Fruit fly (Drosophila melanogaster) whole organism, embryonic: ENCODE measurements around the gene CG43060.

Experiments
- B-H2 ChIP-seq: fragments of 200-800 bp; sonication (Bioruptor generic); optimal IDR thresholded peaks from 2 replicates; lab custom pipeline; 2018; ENCODE audit warnings: missing biosample characterization, mild to moderate bottlenecking, missing genetic modification characterization
- BEAF-32 ChIP-seq: fragments of 200-800 bp; sonication (Bioruptor generic); optimal IDR thresholded peaks from 3 replicates; lab custom pipeline; 2017; ENCODE audit warnings: missing biosample characterization, missing genetic modification characterization, mild to moderate bottlenecking, moderate library complexity, missing genetic modification reagents
- CG10321 ChIP-seq: fragments of 200-800 bp; sonication (Bioruptor generic); IDR thresholded peaks from 2 replicates; pipeline ENCODE4 v1.3.6; 2022; ENCODE audit warnings: missing biosample characterization, missing genetic modification characterization
- CG10979 ChIP-seq: fragments of 200-800 bp; sonication (Bioruptor generic); optimal IDR thresholded peaks from 2 replicates; lab custom pipeline; 2018; ENCODE audit warnings: missing biosample characterization, mild to moderate bottlenecking, missing genetic modification characterization, moderate library complexity
- CG12155 ChIP-seq: fragments of 200-800 bp; sonication (Bioruptor generic); optimal IDR thresholded peaks from 3 replicates; lab custom pipeline; 2016; ENCODE audit warnings: missing biosample characterization, missing genetic modification characterization
- CG12744 ChIP-seq: fragments of 200-800 bp; sonication (Bioruptor generic); optimal IDR thresholded peaks from 2 replicates; lab custom pipeline; 2016; ENCODE audit warnings: missing biosample characterization, missing genetic modification characterization
- CG14667 ChIP-seq: fragments of 200-800 bp; sonication (Bioruptor generic); IDR thresholded peaks from 2 replicates; pipeline ENCODE4 v1.3.6; 2022; ENCODE audit warnings: missing biosample characterization, missing genetic modification characterization
- CG15073 ChIP-seq: fragments of 200-800 bp; sonication (Bioruptor generic); optimal IDR thresholded peaks from 2 replicates; lab custom pipeline; 2016; ENCODE audit warnings: missing biosample characterization, missing genetic modification characterization
- CG17829 ChIP-seq: fragments of 200-800 bp; optimal IDR thresholded peaks from 2 replicates; lab custom pipeline; 2019; ENCODE audit warnings: missing biosample characterization, mild to moderate bottlenecking, missing genetic modification characterization, moderate library complexity
- CG2678 ChIP-seq: fragments of 200-800 bp; sonication (Bioruptor generic); optimal IDR thresholded peaks from 3 replicates; lab custom pipeline; 2019; ENCODE audit warnings: missing biosample characterization, mild to moderate bottlenecking, missing genetic modification characterization, moderate library complexity
- CG31441 ChIP-seq: fragments of 200-800 bp; sonication (Bioruptor generic); IDR thresholded peaks from 2 replicates; pipeline ENCODE4 v1.3.6; 2022; ENCODE audit warnings: missing biosample characterization, missing genetic modification characterization
- CG3163 ChIP-seq: fragments of 200-800 bp; sonication (Bioruptor generic); optimal IDR thresholded peaks from 3 replicates; lab custom pipeline; 2016; ENCODE audit warnings: missing biosample characterization, missing genetic modification characterization
- CG3995 ChIP-seq: fragments of 200-800 bp; sonication (Bioruptor generic); optimal IDR thresholded peaks from 3 replicates; lab custom pipeline; 2016; ENCODE audit warnings: missing biosample characterization, missing genetic modification characterization
- CG6272 ChIP-seq: fragments of 200-800 bp; sonication (Bioruptor generic); IDR thresholded peaks from 2 replicates; pipeline ENCODE4 v1.3.6; 2022; ENCODE audit warnings: missing biosample characterization, missing genetic modification characterization
- CG6654 ChIP-seq: fragments of 200-800 bp; sonication (Bioruptor generic); optimal IDR thresholded peaks from 2 replicates; lab custom pipeline; 2017; ENCODE audit warnings: missing biosample characterization, mild to moderate bottlenecking, missing genetic modification characterization
- CG7963 ChIP-seq: fragments of 200-800 bp; sonication (Bioruptor generic); IDR thresholded peaks from 3 replicates; pipeline ENCODE4 v1.3.6; 2022; ENCODE audit warnings: missing biosample characterization, missing genetic modification characterization; ENCODE audit not compliant: partially characterized antibody
- CG8089 ChIP-seq: fragments of 200-800 bp; sonication (Bioruptor generic); optimal IDR thresholded peaks from 3 replicates; lab custom pipeline; 2016; ENCODE audit warnings: missing biosample characterization, missing genetic modification characterization
- CG9215 ChIP-seq: fragments of 200-800 bp; sonication (Bioruptor generic); IDR thresholded peaks from 2 replicates; pipeline ENCODE4 v1.3.6; 2022; ENCODE audit warnings: missing biosample characterization, missing genetic modification characterization
- CG9876 ChIP-seq: fragments of 200-800 bp; sonication (Bioruptor generic); optimal IDR thresholded peaks from 2 replicates; lab custom pipeline; 2016; ENCODE audit warnings: missing biosample characterization, missing genetic modification characterization
- Chrac-16 ChIP-seq: fragments of 200-800 bp; sonication (Bioruptor generic); optimal IDR thresholded peaks from 3 replicates; lab custom pipeline; 2016; ENCODE audit warnings: missing biosample characterization, missing genetic modification characterization
- Dek ChIP-seq: fragments of 200-800 bp; sonication (Bioruptor generic); optimal IDR thresholded peaks from 3 replicates; lab custom pipeline; 2019; ENCODE audit warnings: missing biosample characterization, mild to moderate bottlenecking, missing genetic modification characterization, moderate library complexity
- Dfd ChIP-seq, 2 experiments: fragments of >200 bp; optimal IDR thresholded peaks; 2 replicates each; lab custom pipeline; 2017; ENCODE audit warnings: missing biosample characterization in 2 of 2, missing genetic modification characterization in 2 of 2
- Dip3 ChIP-seq: fragments of 200-800 bp; sonication (Bioruptor generic); optimal IDR thresholded peaks from 3 replicates; lab custom pipeline; 2016; ENCODE audit warnings: missing biosample characterization, missing genetic modification characterization
- Dp ChIP-seq: fragments of 200-800 bp; sonication (Bioruptor generic); optimal IDR thresholded peaks from 2 replicates; lab custom pipeline; 2018; ENCODE audit warnings: missing biosample characterization, mild to moderate bottlenecking, missing genetic modification characterization, moderate library complexity
- Med ChIP-seq: fragments of 200-800 bp; sonication (Bioruptor generic); peaks from one replicate; lab custom pipeline; 2016; ENCODE audit warnings: missing biosample characterization, missing genetic modification characterization, mild to moderate bottlenecking, inconsistent platforms, moderate library complexity
- Meics ChIP-seq: fragments of 200-800 bp; sonication (Bioruptor generic); optimal IDR thresholded peaks from 2 replicates; lab custom pipeline; 2017; ENCODE audit warnings: missing biosample characterization, mild to moderate bottlenecking, missing genetic modification characterization
- Nf-YB ChIP-seq: fragments of 200-800 bp; sonication (Bioruptor generic); optimal IDR thresholded peaks from 3 replicates; lab custom pipeline; 2019; ENCODE audit warnings: missing biosample characterization, mild to moderate bottlenecking, missing genetic modification characterization, moderate library complexity
- Rfx ChIP-seq: fragments of 200-800 bp; sonication (Bioruptor generic); IDR thresholded peaks from 2 replicates; pipeline ENCODE4 v1.3.6; 2022; ENCODE audit warnings: missing biosample characterization, missing genetic modification characterization
- Scr ChIP-seq: fragments of 200-800 bp; sonication (Bioruptor generic); IDR thresholded peaks from 2 replicates; pipeline ENCODE4 v1.3.6; 2022; ENCODE audit warnings: missing biosample characterization, missing genetic modification characterization; ENCODE audit not compliant: partially characterized antibody
- Six4 ChIP-seq: fragments of 200-800 bp; sonication (Bioruptor generic); optimal IDR thresholded peaks from 2 replicates; lab custom pipeline; 2016; ENCODE audit warnings: missing biosample characterization, missing genetic modification characterization
- Trl ChIP-seq, 3 experiments: fragments of >200 bp in 2 of 3; fragments of 200-800 bp in 1 of 3; sonication (Bioruptor generic) in 1 of 3; optimal IDR thresholded peaks; 2 replicates in 1 of 3; 3 replicates in 2 of 3; lab custom pipeline; 2016 to 2017; ENCODE audit warnings: missing biosample characterization in 1 of 3, missing genetic modification characterization in 1 of 3
- Vsx1 ChIP-seq: fragments of 200-800 bp; sonication (Bioruptor generic); optimal IDR thresholded peaks from 2 replicates; lab custom pipeline; 2017; ENCODE audit warnings: missing biosample characterization, mild to moderate bottlenecking, missing genetic modification characterization, missing genetic modification reagents
- Xbp1 ChIP-seq: fragments of 200-800 bp; sonication (Bioruptor generic); optimal IDR thresholded peaks from 3 replicates; lab custom pipeline; 2016; ENCODE audit warnings: missing biosample characterization, mild to moderate bottlenecking, missing genetic modification characterization
- abd-A ChIP-seq: fragments of 200-800 bp; sonication (Bioruptor generic); optimal IDR thresholded peaks from 3 replicates; lab custom pipeline; 2019; ENCODE audit warnings: missing biosample characterization, mild to moderate bottlenecking, missing genetic modification characterization, moderate library complexity
- amos ChIP-seq: fragments of 200-800 bp; sonication (Bioruptor generic); IDR thresholded peaks from 2 replicates; pipeline ENCODE4 v1.3.6; 2022; ENCODE audit warnings: missing biosample characterization, missing genetic modification characterization; ENCODE audit not compliant: partially characterized antibody
- ash1 ChIP-seq: fragments of 200-800 bp; sonication (Bioruptor generic); optimal IDR thresholded peaks from 2 replicates; lab custom pipeline; 2018; ENCODE audit warnings: missing biosample characterization, mild to moderate bottlenecking, missing genetic modification characterization
- cad ChIP-seq: fragments of >200 bp; optimal IDR thresholded peaks from 2 replicates; lab custom pipeline; 2017; ENCODE audit warnings: missing biosample characterization, missing genetic modification characterization
- cas ChIP-seq: fragments of 200-800 bp; sonication (Bioruptor generic); IDR thresholded peaks from 2 replicates; pipeline ENCODE4 v1.3.6; 2022; ENCODE audit warnings: missing biosample characterization, missing genetic modification characterization
- corto ChIP-seq: fragments of 200-800 bp; sonication (Bioruptor generic); optimal IDR thresholded peaks from 2 replicates; lab custom pipeline; 2016; ENCODE audit warnings: missing biosample characterization, mild to moderate bottlenecking, missing genetic modification characterization, moderate library complexity
- ems ChIP-seq: fragments of 200-800 bp; sonication (Bioruptor generic); optimal IDR thresholded peaks from 3 replicates; lab custom pipeline; 2016; ENCODE audit warnings: missing biosample characterization, missing genetic modification characterization
- fd3F ChIP-seq: fragments of 200-800 bp; sonication (Bioruptor generic); optimal IDR thresholded peaks from 2 replicates; lab custom pipeline; 2018; ENCODE audit warnings: missing biosample characterization, mild to moderate bottlenecking, missing genetic modification characterization, moderate library complexity
- hb ChIP-seq: fragments of 200-800 bp; sonication (Bioruptor generic); IDR thresholded peaks from 3 replicates; pipeline ENCODE4 v1.3.6; 2022; ENCODE audit warnings: missing biosample characterization, missing genetic modification characterization; ENCODE audit not compliant: partially characterized antibody
- her ChIP-seq: fragments of 200-800 bp; sonication (Bioruptor generic); optimal IDR thresholded peaks from 2 replicates; lab custom pipeline; 2016; ENCODE audit warnings: missing biosample characterization, missing genetic modification characterization
- hth ChIP-seq: fragments of >200 bp; optimal IDR thresholded peaks from 2 replicates; lab custom pipeline; 2017; ENCODE audit warnings: inconsistent platforms
- nom ChIP-seq: fragments of 200-800 bp; sonication (Bioruptor generic); optimal IDR thresholded peaks from 2 replicates; lab custom pipeline; 2017; ENCODE audit warnings: missing biosample characterization, missing genetic modification characterization, mild to moderate bottlenecking, moderate library complexity, missing genetic modification reagents
- ranshi ChIP-seq: fragments of 200-800 bp; sonication (Bioruptor generic); IDR thresholded peaks from 2 replicates; pipeline ENCODE4 v1.3.6; 2022; ENCODE audit warnings: missing biosample characterization, missing genetic modification characterization
- repo ChIP-seq: fragments of 200-800 bp; sonication (Bioruptor generic); optimal IDR thresholded peaks from 2 replicates; lab custom pipeline; 2016; ENCODE audit warnings: missing biosample characterization, missing genetic modification characterization
- sob ChIP-seq: fragments of 200-800 bp; sonication (Bioruptor generic); IDR thresholded peaks from 2 replicates; pipeline ENCODE4 v1.3.6; 2022; ENCODE audit warnings: missing biosample characterization, missing genetic modification characterization
- vfl ChIP-seq: fragments of 200-800 bp; sonication (Bioruptor generic); optimal IDR thresholded peaks from 2 replicates; lab custom pipeline; 2016; ENCODE audit warnings: missing biosample characterization, missing genetic modification characterization

The CG43060 gene

dm6 chr3R:8001074-8001669 is 39.9 kb upstream of the CG43060 start, which contains the start of the genes Kmn2 and CG2698 (continued):
- peak; percentile 97 for TF ChIP-seq CG9215 (GFP tag; lab: Robert Waterston, UW)
- peak; percentile 17; the same call in 1 of the 3 replicates for TF ChIP-seq hb (GFP tag; lab: Robert Waterston, UW)
- peak; percentile 97 for TF ChIP-seq ranshi
- peak; percentile 95 for TF ChIP-seq Meics (GFP tag; lab: Kevin White, UChicago)
- no peak for TF ChIP-seq Dfd (GFP tag; optimal IDR thresholded peaks at IDR 0.05; lab: Kevin White, UChicago)
- TF ChIP-seq ash1 (GFP tag; lab: Kevin White, UChicago), result peak; percentile 20
- peak; percentile 10 for TF ChIP-seq her
- peak; percentile 38 for TF ChIP-seq CG8089 (GFP tag; lab: Kevin White, UChicago)
- TF ChIP-seq Six4 (GFP tag; lab: Kevin White, UChicago), result peak; percentile 93
- peak; percentile 90 for TF ChIP-seq vfl (GFP tag; lab: Kevin White, UChicago)
- no peak for TF ChIP-seq Trl (optimal IDR thresholded peaks at IDR 0.05; lab: Kevin White, UChicago)
- TF ChIP-seq Trl (GFP tag; optimal IDR thresholded peaks at IDR 0.05; lab: Kevin White, UChicago), result peak; percentile 84
- peak; percentile 80 for TF ChIP-seq Dip3 (GFP tag; lab: Kevin White, UChicago)
- peak; percentile 48 for TF ChIP-seq CG9876 (GFP tag; lab: Kevin White, UChicago)
- TF ChIP-seq CG12744 (GFP tag; lab: Kevin White, UChicago), result peak; percentile 73
- TF ChIP-seq Med, result peak; percentile 97
- TF ChIP-seq Scr (GFP tag; lab: Robert Waterston, UW), result peak; percentile 75
- peak; percentile 98 for TF ChIP-seq Rfx (GFP tag; lab: Robert Waterston, UW)
- peak; percentile 95 for TF ChIP-seq CG17829 (tag; lab: Kevin White, UChicago)
- no peak for TF ChIP-seq abd-A (tag; lab: Kevin White, UChicago)
- peak; percentile 97 for TF ChIP-seq Xbp1 (GFP tag; lab: Kevin White, UChicago)
- peak; percentile 78 for TF ChIP-seq CG6654 (GFP tag; lab: Kevin White, UChicago)
- TF ChIP-seq amos, result peak; percentile 36; the same call in 1 of the 2 replicates
- peak; percentile 46 for TF ChIP-seq CG3163 (GFP tag; lab: Kevin White, UChicago)
- peak; percentile 69 for TF ChIP-seq CG3995 (GFP tag; lab: Kevin White, UChicago)
- TF ChIP-seq CG15073 (GFP tag; lab: Kevin White, UChicago), result peak; percentile 75
- TF ChIP-seq Dp (GFP tag; lab: Kevin White, UChicago), result peak; percentile 75
- TF ChIP-seq CG10979, result peak; percentile 90
- peak; percentile 81 for TF ChIP-seq Vsx1 (GFP tag; lab: Kevin White, UChicago)
- peak; percentile 83 for TF ChIP-seq CG10321 (GFP tag; lab: Robert Waterston, UW)
- peak; percentile 97 for TF ChIP-seq Chrac-16 (GFP tag; lab: Kevin White, UChicago)
- peak; percentile 97 for TF ChIP-seq CG6272 (GFP tag; lab: Robert Waterston, UW)
- no peak for TF ChIP-seq CG7963 (GFP tag; lab: Robert Waterston, UW)
- peak; percentile 95 for TF ChIP-seq B-H2 (GFP tag; lab: Kevin White, UChicago)
- peak; percentile 95 for TF ChIP-seq Dek (tag; lab: Kevin White, UChicago)
- TF ChIP-seq fd3F (GFP tag; lab: Kevin White, UChicago), result peak; percentile 95
- peak; percentile 82 for TF ChIP-seq Nf-YB (GFP tag; lab: Kevin White, UChicago)
- TF ChIP-seq repo (GFP tag; lab: Kevin White, UChicago), result peak; percentile 67
- peak; percentile 97 for TF ChIP-seq CG31441 (GFP tag; lab: Robert Waterston, UW)
- TF ChIP-seq cad (GFP tag; lab: Kevin White, UChicago), result no peak
- peak; percentile 96 for TF ChIP-seq cas
- peak; percentile 84 for TF ChIP-seq corto (GFP tag; lab: Kevin White, UChicago)
- peak; percentile 84 for TF ChIP-seq ems
- peak; percentile 50 for TF ChIP-seq BEAF-32 (GFP tag; lab: Kevin White, UChicago)
- TF ChIP-seq CG2678 (tag; lab: Kevin White, UChicago), result peak; percentile 96
- peak; percentile 98 for TF ChIP-seq CG14667 (GFP tag; lab: Robert Waterston, UW)
- peak; percentile 90 for TF ChIP-seq nom
- peak; percentile 93 for TF ChIP-seq CG12155 (GFP tag; lab: Kevin White, UChicago)
- peak; percentile 99 for TF ChIP-seq sob (GFP tag; lab: Robert Waterston, UW)
- TF ChIP-seq hth (lab: Kevin White, UChicago), result no peak
